Fruit fly (Drosophila melanogaster): ENCODE data around the gene indra.

The indra gene

dm6 chr3L:1300076-1300635, 42.0 kb downstream of the indra start (continued):
- TF ChIP-seq fru (optimal IDR thresholded peaks at IDR 0.05) (no peak), Side (GFP tag; optimal IDR thresholded peaks at IDR 0.05) (no peak), fd102C (GFP tag; optimal IDR thresholded peaks at IDR 0.05) (peak; percentile 41), CG17568 (GFP tag; optimal IDR thresholded peaks at IDR 0.05) (no peak), CG14965 (GFP tag; optimal IDR thresholded peaks at IDR 0.05; ENCODE audit: borderline replicate concordance) (no peak), sim (GFP tag; IDR thresholded peaks at IDR 0.05) (peak; percentile 69; the same call in 1 of the 2 replicates), CG8924 (tag; optimal IDR thresholded peaks at IDR 0.05) (peak; percentile 92), Atf6 (GFP tag; IDR thresholded peaks at IDR 0.05) (peak; percentile 77), nmo (GFP tag; optimal IDR thresholded peaks at IDR 0.05) (peak; percentile 90), B-H1 (GFP tag; IDR thresholded peaks at IDR 0.05) (peak; percentile 62; the same call in 1 of the 3 replicates), toy (GFP tag; IDR thresholded peaks at IDR 0.05) (no peak), odd (GFP tag; optimal IDR thresholded peaks at IDR 0.05) (peak; percentile 80), Adf1 (GFP tag; IDR thresholded peaks at IDR 0.05) (0 out of 2 replicates have a peak, but pooled peaks have one; percentile 7), ftz-f1 (GFP tag; optimal IDR thresholded peaks at IDR 0.05) (no peak), CG4404 (GFP tag; IDR thresholded peaks at IDR 0.05) (peak; percentile 78), bbx (GFP tag; IDR thresholded peaks at IDR 0.05; ENCODE audit: partially characterized antibody) (no peak), CG5245 (GFP tag; optimal IDR thresholded peaks at IDR 0.05) (peak; percentile 77), maf-S (GFP tag; optimal IDR thresholded peaks at IDR 0.05) (no peak), cg (GFP tag; optimal IDR thresholded peaks at IDR 0.05) (no peak), BEAF-32 (GFP tag; optimal IDR thresholded peaks at IDR 0.05) (no peak), YL-1 (GFP tag; optimal IDR thresholded peaks at IDR 0.05) (peak; percentile 48), sens (GFP tag) (peak; percentile 88), CG8478 (optimal IDR thresholded peaks at IDR 0.05) (no peak), CG8281 (tag; optimal IDR thresholded peaks at IDR 0.05) (peak; percentile 59), Gug (GFP tag; IDR thresholded peaks at IDR 0.05) (peak; percentile 51), gt (GFP tag; IDR thresholded peaks at IDR 0.05) (no peak), ham (GFP tag; IDR thresholded peaks at IDR 0.05) (no peak), ERR (GFP tag; optimal IDR thresholded peaks at IDR 0.05) (no peak), Oli (tag; optimal IDR thresholded peaks at IDR 0.05) (peak; percentile 83), eyg (GFP tag; optimal IDR thresholded peaks at IDR 0.05) (no peak), CG15269 (tag; optimal IDR thresholded peaks at IDR 0.05) (peak; percentile 78), CG3065 (GFP tag; optimal IDR thresholded peaks at IDR 0.05) (peak; percentile 29), chn (GFP tag; optimal IDR thresholded peaks at IDR 0.05) (peak; percentile 57), seq (GFP tag; IDR thresholded peaks at IDR 0.05) (peak; percentile 52; the same call in 1 of the 2 replicates), ac (GFP tag; optimal IDR thresholded peaks at IDR 0.05) (peak; percentile 65), gem (tag; optimal IDR thresholded peaks at IDR 0.05) (peak; percentile 92), aop (GFP tag; IDR thresholded peaks at IDR 0.05) (peak; percentile 34; the same call in 1 of the 2 replicates), trh (GFP tag; optimal IDR thresholded peaks at IDR 0.05) (peak; percentile 27), CG17186 (GFP tag; optimal IDR thresholded peaks at IDR 0.05) (no peak), sens-2 (GFP tag; IDR thresholded peaks at IDR 0.05) (no peak; the same call in none of the 2 replicates), CG1602 (GFP tag; optimal IDR thresholded peaks at IDR 0.05) (peak; percentile 80), vfl (GFP tag; optimal IDR thresholded peaks at IDR 0.05) (peak; percentile 18), Tbp (GFP tag; optimal IDR thresholded peaks at IDR 0.05) (no peak), CG4854 (GFP tag; optimal IDR thresholded peaks at IDR 0.05) (peak; percentile 25), Hr51 (GFP tag; optimal IDR thresholded peaks at IDR 0.05) (peak; percentile 27 to 82), Dfd (GFP tag; optimal IDR thresholded peaks at IDR 0.05) (no peak), sisA (GFP tag; IDR thresholded peaks at IDR 0.05) (peak; percentile 62), tio (GFP tag; optimal IDR thresholded peaks at IDR 0.05) (no peak), CG7928 (GFP tag; optimal IDR thresholded peaks at IDR 0.05) (peak; percentile 50), ato (GFP tag; IDR thresholded peaks at IDR 0.05; ENCODE audit: partially characterized antibody) (no peak), CG11247 (GFP tag; IDR thresholded peaks at IDR 0.05) (peak; percentile 60; the same call in 1 of the 2 replicates), Lim3 (GFP tag; IDR thresholded peaks at IDR 0.05) (no peak)

Data from whole organism, embryonic.